Worm (Caenorhabditis elegans) whole organism, young adult: Measurements from ENCODE around the gene K03D3.5.

Experiments
- B0035.1 ChIP-seq: sonication (generic microtip); optimal IDR thresholded peaks from 2 replicates; lab custom pipeline; 2016; ENCODE audit warnings: missing genetic modification characterization, mild to moderate bottlenecking, missing compliant biosample characterization, missing genotype, missing genetic modification reagents
- T07F8.4 ChIP-seq: sonication (generic microtip); optimal IDR thresholded peaks from 2 replicates; lab custom pipeline; 2016; ENCODE audit warnings: mild to moderate bottlenecking, missing genetic modification characterization, moderate library complexity, missing compliant biosample characterization
- dox-1 ChIP-seq: fragments of 200-800 bp; sonication (Bioruptor generic); IDR thresholded peaks from 2 replicates; pipeline ENCODE4 v1.3.6; 2022; ENCODE audit warnings: missing genetic modification reagents, missing genetic modification characterization, missing compliant biosample characterization
- ekl-4 ChIP-seq: fragments of 200-800 bp; sonication (Bioruptor generic); IDR thresholded peaks from 2 replicates; pipeline ENCODE4 v1.3.6; 2022; ENCODE audit warnings: missing genetic modification reagents, missing genetic modification characterization, missing compliant biosample characterization
- mcd-1 ChIP-seq: fragments of 200-800 bp; sonication (Bioruptor generic); IDR thresholded peaks from 2 replicates; pipeline ENCODE4 v1.3.6; 2022; ENCODE audit warnings: missing genetic modification reagents, missing genetic modification characterization, missing compliant biosample characterization
- unc-62 ChIP-seq: fragments of 150-350 bp; optimal IDR thresholded peaks from 2 replicates; lab custom pipeline; 2014; ENCODE audit warnings: missing biosample characterization, missing genetic modification reagents, missing genetic modification characterization
- ztf-18 ChIP-seq: sonication (generic microtip); optimal IDR thresholded peaks from 2 replicates; lab custom pipeline; 2016; ENCODE audit warnings: missing genotype, mild to moderate bottlenecking, missing genetic modification characterization, missing compliant biosample characterization

DNA sequence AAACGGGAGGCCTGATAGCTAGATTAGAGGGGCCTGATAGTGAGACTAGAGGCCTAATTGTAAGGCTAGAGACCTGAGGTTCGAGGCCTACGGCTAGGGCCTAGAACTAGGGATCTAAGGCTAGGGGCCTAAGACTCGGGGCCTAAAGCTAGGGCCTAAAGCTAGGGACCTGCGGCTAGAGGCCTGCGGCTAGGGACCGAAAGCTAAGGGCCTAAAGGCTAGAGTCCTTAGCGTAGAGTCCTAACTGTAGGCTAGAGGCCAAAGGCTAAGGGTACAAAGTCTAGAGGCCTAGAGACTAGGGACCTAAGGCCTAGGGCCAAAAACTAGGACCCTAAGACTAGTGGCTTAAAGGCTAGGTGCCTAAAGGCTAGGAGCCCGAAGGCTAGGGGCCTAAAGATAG, 12.8 kb upstream of the K03D3.5 start:
- no peak for TF ChIP-seq dox-1
- TF ChIP-seq T07F8.4 (tag; lab: Kevin White, UChicago) = no peak
- no peak for TF ChIP-seq ztf-18 (tag; lab: Kevin White, UChicago)
- no peak for TF ChIP-seq mcd-1
- no peak for TF ChIP-seq B0035.1
- TF ChIP-seq unc-62 (GFP tag; lab: Kevin White, UChicago) = no peak
- no peak for TF ChIP-seq ekl-4 (GFP tag; lab: Robert Waterston, UW)
